Fruit fly (Drosophila melanogaster): Measurements from ENCODE around the gene Klp3A.
A peak's percentile ranks its signal among the peaks of the same experiment; 100 is the strongest.

The Klp3A gene

dm6 chrX:2581793-2582503 lies 21.9 kb downstream of the Klp3A start (continued):
- TF ChIP-seq CG2712 (tag; optimal IDR thresholded peaks at IDR 0.05) (peak; percentile 54), fd102C (GFP tag; optimal IDR thresholded peaks at IDR 0.05) (no peak), CG13123 (GFP tag; optimal IDR thresholded peaks at IDR 0.05) (peak; percentile 35), HLH54F (GFP tag; optimal IDR thresholded peaks at IDR 0.05) (peak; percentile 83), oc (tag; optimal IDR thresholded peaks at IDR 0.05) (peak; percentile 29), CG8290 (GFP tag; optimal IDR thresholded peaks at IDR 0.05) (no peak), CG8290 (tag; optimal IDR thresholded peaks at IDR 0.05) (peak in 1 of 2 experiments; percentile 91), Atf3 (GFP tag; optimal IDR thresholded peaks at IDR 0.05) (peak; percentile 42), Neu2 (GFP tag; optimal IDR thresholded peaks at IDR 0.05; ENCODE audit: borderline replicate concordance) (no peak), gt (GFP tag; IDR thresholded peaks at IDR 0.05) (no peak), CG15514 (GFP tag; optimal IDR thresholded peaks at IDR 0.05) (peak; percentile 79), ranshi (GFP tag; IDR thresholded peaks at IDR 0.05) (peak; percentile 80), CG12155 (GFP tag; optimal IDR thresholded peaks at IDR 0.05) (peak; percentile 66), sd (tag; optimal IDR thresholded peaks at IDR 0.05) (peak; percentile 52), CG4854 (GFP tag; optimal IDR thresholded peaks at IDR 0.05) (peak; percentile 55), CG34224 (GFP tag; IDR thresholded peaks at IDR 0.05; ENCODE audit: partially characterized antibody) (no peak), CG7357 (GFP tag; IDR thresholded peaks at IDR 0.05) (peak; percentile 70), pita (GFP tag; optimal IDR thresholded peaks at IDR 0.05) (no peak), Awh (GFP tag; IDR thresholded peaks at IDR 0.05) (peak; percentile 67), CG10565 (GFP tag; optimal IDR thresholded peaks at IDR 0.05) (no peak), CG11247 (GFP tag; IDR thresholded peaks at IDR 0.05) (peak; percentile 54; the same call in 1 of the 2 replicates), bigmax (GFP tag; optimal IDR thresholded peaks at IDR 0.05) (no peak), schlank (tag; optimal IDR thresholded peaks at IDR 0.05) (peak; percentile 75), NK7.1 (GFP tag; optimal IDR thresholded peaks at IDR 0.05) (peak; percentile 74), lov (optimal IDR thresholded peaks at IDR 0.05) (no peak), lov (GFP tag; IDR thresholded peaks at IDR 0.05) (no peak), slou (GFP tag; optimal IDR thresholded peaks at IDR 0.05) (peak; percentile 53), wek (GFP tag; optimal IDR thresholded peaks at IDR 0.05) (peak; percentile 25), abd-A (tag; optimal IDR thresholded peaks at IDR 0.05) (peak; percentile 33), CG1832 (GFP tag; optimal IDR thresholded peaks at IDR 0.05) (no peak), CG17385 (GFP tag; optimal IDR thresholded peaks at IDR 0.05) (peak; percentile 71), BEAF-32 (GFP tag; optimal IDR thresholded peaks at IDR 0.05) (no peak), nom (GFP tag; optimal IDR thresholded peaks at IDR 0.05) (no peak), Rx (GFP tag; IDR thresholded peaks at IDR 0.05) (peak; percentile 67), CG14014 (GFP tag; IDR thresholded peaks at IDR 0.05) (peak; percentile 90), Max (GFP tag; optimal IDR thresholded peaks at IDR 0.05) (peak; percentile 60), CG11093 (GFP tag; IDR thresholded peaks at IDR 0.05) (peak; percentile 71; the same call in 2 of the 3 replicates), Bteb2 (GFP tag; optimal IDR thresholded peaks at IDR 0.05) (peak; percentile 78), slbo (GFP tag; IDR thresholded peaks at IDR 0.05) (peak; percentile 89), peb (GFP tag; IDR thresholded peaks at IDR 0.05) (peak; percentile 25; the same call in 1 of the 2 replicates), Adf1 (GFP tag; IDR thresholded peaks at IDR 0.05) (peak; percentile 62), CG6813 (GFP tag; optimal IDR thresholded peaks at IDR 0.05) (peak; percentile 74), CG4424 (GFP tag; optimal IDR thresholded peaks at IDR 0.05) (peak; percentile 62), scrt (GFP tag; optimal IDR thresholded peaks at IDR 0.05) (peak; percentile 94), btn (GFP tag; optimal IDR thresholded peaks at IDR 0.05) (peak; percentile 38), CG4360 (GFP tag; IDR thresholded peaks at IDR 0.05) (no peak), Drgx (GFP tag; IDR thresholded peaks at IDR 0.05) (peak; percentile 63), org-1 (GFP tag; optimal IDR thresholded peaks at IDR 0.05) (peak; percentile 77), Xrp1 (GFP tag; IDR thresholded peaks at IDR 0.05) (peak; percentile 71), CG15601 (tag; optimal IDR thresholded peaks at IDR 0.05) (no peak)

Data from whole organism, embryonic.